Worm (Caenorhabditis elegans): Measurements from ENCODE around the gene fbxa-214.

DNA sequence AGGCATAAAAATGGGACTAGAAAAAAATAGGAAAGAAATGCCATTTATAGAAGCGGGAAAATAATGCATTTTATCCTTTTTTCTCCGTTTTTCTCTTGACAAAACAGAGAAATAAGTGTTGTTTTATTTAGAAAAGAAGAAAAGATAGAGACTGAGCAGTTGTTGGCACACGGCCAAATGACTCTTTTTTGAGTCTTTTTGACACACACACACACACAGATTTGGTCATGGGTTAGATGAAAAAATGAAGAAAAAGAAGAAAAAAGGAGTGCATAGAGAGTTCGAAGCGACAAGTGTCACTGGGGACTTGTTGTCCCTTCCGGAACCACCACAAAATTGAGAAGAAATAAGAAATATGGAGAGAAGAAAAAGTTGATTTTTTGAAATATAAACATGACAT, 36.4 kb downstream of the fbxa-214 start:
- TF ChIP-seq flt-1 (GFP tag; IDR thresholded peaks at IDR 0.05), result no peak
- TF ChIP-seq tra-4 (tag; optimal IDR thresholded peaks at IDR 0.05), result no peak
- no peak for TF ChIP-seq ama-1 (optimal IDR thresholded peaks at IDR 0.05)
- no peak for TF ChIP-seq F13C5.2 (tag; optimal IDR thresholded peaks at IDR 0.05)
- no peak for TF ChIP-seq hnd-1 (tag; optimal IDR thresholded peaks at IDR 0.05)
- no peak for TF ChIP-seq tbx-37 (GFP tag; conservative IDR thresholded peaks at IDR 0.05)
- no peak for TF ChIP-seq tbx-11 (GFP tag; IDR thresholded peaks at IDR 0.05)
- no peak for TF ChIP-seq hmg-4 (GFP tag; optimal IDR thresholded peaks at IDR 0.05)
- no peak for TF ChIP-seq hmbx-1 (tag; optimal IDR thresholded peaks at IDR 0.05)
- TF ChIP-seq ets-7 (tag; optimal IDR thresholded peaks at IDR 0.05), result no peak
- TF ChIP-seq pes-1 (GFP tag; IDR thresholded peaks at IDR 0.05), result no peak
- no peak for TF ChIP-seq B0310.2 (tag; optimal IDR thresholded peaks at IDR 0.05)

Measured in whole organism, early embryonic.